Worm (Caenorhabditis elegans) whole organism, early embryonic: Measurements from ENCODE around the gene tsp-8.

Source experiments
- aly-1 ChIP-seq: sonication (generic microtip); optimal IDR thresholded peaks from 2 replicates; lab custom pipeline; 2016; ENCODE audit warnings: missing genetic modification characterization, missing compliant biosample characterization
- hmbx-1 ChIP-seq: sonication (generic microtip); optimal IDR thresholded peaks from 2 replicates; lab custom pipeline; 2016; ENCODE audit warnings: mild to moderate bottlenecking, missing genetic modification characterization, missing compliant biosample characterization
- sea-1 ChIP-seq: fragments of 200-800 bp; sonication (Bioruptor generic); conservative IDR thresholded peaks from 2 replicates; pipeline ENCODE4 v1.3.6; 2022; ENCODE audit warnings: missing genetic modification characterization, missing compliant biosample characterization

DNA sequence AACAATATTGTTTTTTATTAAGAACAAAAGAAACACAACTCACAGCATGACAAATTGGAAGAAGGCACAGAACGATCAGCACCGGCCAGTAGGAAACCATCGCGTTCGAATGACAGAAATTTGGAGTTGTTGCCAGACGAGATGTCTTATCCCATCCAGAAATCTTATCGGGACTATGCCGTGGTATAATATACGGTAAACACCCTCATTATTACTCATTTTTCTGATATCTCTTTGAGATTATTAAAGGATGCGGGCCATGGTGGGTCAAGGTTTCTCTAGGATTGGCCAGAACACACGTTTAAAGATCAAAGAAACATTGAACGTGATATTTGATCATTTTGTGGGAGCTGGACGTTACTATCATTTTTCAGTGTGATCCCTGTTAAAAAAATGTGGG lies 29.4 kb downstream of the tsp-8 start, which contains the start of gene hch-1:
- no peak for TF ChIP-seq sea-1 (GFP tag; lab: Robert Waterston, UW)
- TF ChIP-seq hmbx-1 (tag; lab: Kevin White, UChicago) = no peak
- TF ChIP-seq aly-1 = no peak
